Worm (Caenorhabditis elegans): Measurements from ENCODE around the gene B0238.15.
A peak's percentile ranks its signal among the peaks of the same experiment; 100 is the strongest.

B0238.15 gene

DNA sequence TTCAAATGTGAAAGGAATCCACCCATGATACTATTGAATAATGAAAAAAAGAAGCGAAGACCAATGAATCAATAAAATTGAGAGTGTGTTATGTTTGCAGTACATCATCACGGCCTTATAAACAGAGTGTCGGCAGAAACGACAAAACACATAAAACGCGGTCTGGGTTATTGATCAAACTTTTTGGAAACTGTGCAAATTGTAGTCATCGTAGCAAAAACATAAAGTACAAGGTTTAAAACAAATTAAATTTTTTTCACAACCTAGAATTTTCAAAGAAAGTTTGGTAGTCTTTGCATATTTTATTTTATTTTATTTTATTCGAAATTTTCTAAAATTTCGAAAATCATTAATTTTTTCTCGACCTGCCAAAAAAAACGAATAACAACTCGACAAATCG lies 3.0 kb downstream of the B0238.15 start, which contains the start of gene cest-35.1:
Gene cest-35.1 (minus strand): TSS at position 101 of the 400 bp plus-strand sequence.
- no peak for TF ChIP-seq him-1 (tag; optimal IDR thresholded peaks at IDR 0.05)
- no peak for TF ChIP-seq dao-5 (tag; optimal IDR thresholded peaks at IDR 0.05)
- TF ChIP-seq W03F9.2 (tag; optimal IDR thresholded peaks at IDR 0.05): no peak

DNA sequence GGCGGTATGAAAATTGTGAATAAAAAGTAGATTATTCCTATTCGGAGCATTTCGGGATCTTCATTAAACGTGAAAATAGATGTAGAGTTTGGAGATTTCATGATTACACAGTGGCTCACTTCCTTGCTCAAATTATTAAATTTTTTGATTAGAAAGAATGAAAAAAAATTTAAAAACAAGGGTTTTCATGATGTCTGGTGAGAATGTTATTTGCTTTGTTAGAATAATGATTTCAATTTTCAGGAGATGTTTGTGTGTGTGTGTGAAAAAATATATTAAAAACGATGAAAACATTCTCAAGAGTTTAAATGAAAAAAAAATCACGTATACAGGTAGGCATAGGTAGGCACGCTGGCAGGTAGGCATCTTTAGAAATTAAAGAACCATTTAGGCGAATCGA lies 12.0 kb downstream of the B0238.15 start, which contains the start of gene srt-68:
Gene srt-68 (minus strand): TSS at position 101 of the 400 bp plus-strand sequence.
- TF ChIP-seq him-1 (tag; optimal IDR thresholded peaks at IDR 0.05): no peak
- TF ChIP-seq dao-5 (tag; optimal IDR thresholded peaks at IDR 0.05): no peak

DNA sequence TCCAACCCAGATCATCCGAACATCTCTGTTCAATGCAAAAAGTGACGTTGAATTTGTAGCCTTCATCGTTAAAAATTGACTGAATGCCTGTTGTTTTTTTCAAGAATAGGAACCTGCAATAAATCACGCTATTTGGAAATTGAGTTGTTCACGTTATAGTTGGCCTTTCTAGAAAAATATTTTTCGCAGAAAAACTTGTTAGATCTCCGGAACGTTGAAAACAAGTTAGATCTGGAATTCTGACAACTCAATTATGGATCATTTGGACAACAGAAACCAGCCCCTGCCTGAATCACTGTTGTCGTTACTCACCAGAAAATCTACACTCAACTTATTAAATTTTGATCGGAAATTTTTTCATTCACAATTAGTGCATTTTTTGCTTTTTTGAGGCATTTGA lies 17.4 kb downstream of the B0238.15 start, which contains the start of gene srt-67:
Gene srt-67 (minus strand): TSS at position 101 of the 400 bp plus-strand sequence.
- TF ChIP-seq W03F9.2 (tag; optimal IDR thresholded peaks at IDR 0.05) (no peak), dao-5 (tag; optimal IDR thresholded peaks at IDR 0.05) (no peak), him-1 (tag; optimal IDR thresholded peaks at IDR 0.05) (no peak)

DNA sequence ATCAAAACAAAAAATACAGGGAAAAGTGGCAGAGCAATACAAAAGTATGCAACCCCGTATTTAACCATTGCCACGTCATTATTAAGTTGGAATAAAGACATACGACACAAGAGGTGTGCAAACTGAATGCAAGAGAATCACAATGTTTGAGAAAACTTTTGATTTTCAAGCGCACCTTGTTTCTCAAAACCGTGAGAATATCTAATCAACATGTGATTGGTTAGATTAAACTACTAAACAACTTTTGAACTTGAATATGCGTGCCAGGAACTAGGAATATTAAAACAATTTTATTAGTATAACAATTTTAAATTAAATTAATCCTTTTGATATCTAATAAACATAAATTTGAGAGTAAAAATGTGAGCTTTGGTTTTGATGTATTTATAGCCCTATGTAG lies 19.4 kb downstream of the B0238.15 start, which contains the start of gene srt-70:
Gene srt-70 (minus strand): TSS at position 101 of the 400 bp plus-strand sequence.
- TF ChIP-seq W03F9.2 (tag; optimal IDR thresholded peaks at IDR 0.05) (no peak), him-1 (tag; optimal IDR thresholded peaks at IDR 0.05) (no peak), dao-5 (tag; optimal IDR thresholded peaks at IDR 0.05) (no peak)

DNA sequence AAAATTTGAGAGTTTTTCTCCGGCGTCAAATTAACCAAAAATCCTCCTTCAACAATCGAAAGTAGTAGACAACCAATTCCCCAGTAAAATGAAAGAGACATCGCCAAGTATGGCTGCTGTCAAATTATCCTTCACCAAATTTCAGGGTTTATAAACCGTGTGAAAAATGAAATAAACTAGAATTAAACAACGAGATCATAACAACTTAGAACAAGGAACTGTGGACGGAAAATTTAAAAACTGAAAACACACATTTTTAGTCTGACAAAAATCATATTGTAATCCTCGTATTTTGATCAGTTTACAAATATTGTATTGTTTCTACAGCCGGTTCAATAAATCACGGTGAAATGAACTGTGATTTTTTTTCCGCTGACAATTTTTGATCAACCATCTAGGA lies 23.0 kb downstream of the B0238.15 start, which contains the start of gene cest-30:
Gene cest-30 (minus strand): TSS at position 101 of the 400 bp plus-strand sequence.
- TF ChIP-seq W03F9.2 (tag; optimal IDR thresholded peaks at IDR 0.05) (no peak), dao-5 (tag; optimal IDR thresholded peaks at IDR 0.05) (no peak), him-1 (tag; optimal IDR thresholded peaks at IDR 0.05) (no peak)

DNA sequence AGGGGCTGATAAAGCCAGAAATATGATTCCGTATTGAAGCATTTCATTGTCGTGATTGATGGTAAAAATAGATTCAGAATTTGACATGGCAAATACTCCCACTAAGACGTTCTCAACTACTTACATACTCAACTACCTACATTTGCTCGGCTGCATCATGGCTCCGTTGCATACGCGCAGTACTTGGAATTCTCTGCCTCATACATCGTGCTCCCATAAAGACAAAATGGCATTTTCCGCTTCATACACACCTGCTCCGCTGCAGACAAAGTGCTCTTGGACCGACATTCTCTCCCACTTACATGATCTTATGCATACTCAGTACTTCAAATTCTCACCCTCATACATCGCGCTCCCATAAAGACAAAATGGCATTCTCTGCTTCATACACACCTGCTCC lies 25.6 kb downstream of the B0238.15 start, which contains the start of the genes srt-69 and B0238.12:
Gene srt-69 (minus strand): TSS at position 101 of the 400 bp plus-strand sequence.
Gene B0238.12 (plus strand): TSS at position 264 of the 400 bp plus-strand sequence.
- no peak for TF ChIP-seq dao-5 (tag; optimal IDR thresholded peaks at IDR 0.05)

DNA sequence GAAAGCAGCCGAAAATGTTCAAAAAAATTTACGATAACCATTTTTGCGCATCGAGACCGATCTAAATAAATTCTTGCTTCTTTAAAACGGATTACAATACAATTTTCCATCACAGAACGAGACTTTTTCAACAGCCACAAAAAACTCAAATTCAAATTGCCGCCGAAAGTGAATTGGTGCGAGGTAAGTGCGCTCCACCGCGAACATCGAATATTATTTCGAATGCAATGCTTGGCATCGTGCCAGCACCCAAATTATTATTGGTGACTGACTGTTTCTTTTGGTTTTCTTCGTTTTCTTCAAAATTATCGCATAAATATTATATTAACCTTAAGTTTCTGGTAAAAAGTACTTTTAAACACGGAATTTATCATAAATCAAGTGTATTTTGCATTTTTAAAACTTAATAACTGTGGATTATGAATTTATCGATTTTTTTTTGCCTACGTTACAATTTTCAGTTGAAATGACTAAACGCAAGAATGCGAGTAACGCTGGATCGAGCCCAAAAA lies 29.1 kb downstream of the B0238.15 start, which contains the start of gene penr-1:
Gene penr-1 (plus strand): TSS at position 462 of the 512 bp plus-strand sequence.
- TF ChIP-seq him-1 (tag; optimal IDR thresholded peaks at IDR 0.05) (no peak), W03F9.2 (tag; optimal IDR thresholded peaks at IDR 0.05) (no peak), dao-5 (tag; optimal IDR thresholded peaks at IDR 0.05) (no peak)

DNA sequence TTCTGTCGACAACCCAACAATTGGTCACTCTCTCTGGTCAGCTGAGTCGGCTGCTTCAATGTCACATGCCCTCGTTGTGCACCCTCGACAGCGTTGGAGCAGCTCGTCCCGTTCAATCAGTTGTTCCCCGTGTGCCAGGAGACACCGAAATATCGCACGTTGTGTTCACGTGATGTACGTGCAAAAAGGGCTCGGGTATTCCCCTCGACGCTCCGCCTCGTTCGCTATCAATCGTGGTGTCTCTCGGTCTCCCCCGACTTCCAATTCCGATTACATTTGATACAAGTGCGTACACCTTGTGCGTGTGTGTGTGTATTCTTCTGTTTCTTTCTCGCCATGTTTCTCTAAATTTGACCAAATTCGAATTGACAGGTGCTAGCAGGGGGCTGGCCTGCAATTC lies 31.5 kb downstream of the B0238.15 start:
- TF ChIP-seq dao-5 (tag; optimal IDR thresholded peaks at IDR 0.05) (no peak), W03F9.2 (tag; optimal IDR thresholded peaks at IDR 0.05) (no peak), him-1 (tag; optimal IDR thresholded peaks at IDR 0.05) (no peak)

DNA sequence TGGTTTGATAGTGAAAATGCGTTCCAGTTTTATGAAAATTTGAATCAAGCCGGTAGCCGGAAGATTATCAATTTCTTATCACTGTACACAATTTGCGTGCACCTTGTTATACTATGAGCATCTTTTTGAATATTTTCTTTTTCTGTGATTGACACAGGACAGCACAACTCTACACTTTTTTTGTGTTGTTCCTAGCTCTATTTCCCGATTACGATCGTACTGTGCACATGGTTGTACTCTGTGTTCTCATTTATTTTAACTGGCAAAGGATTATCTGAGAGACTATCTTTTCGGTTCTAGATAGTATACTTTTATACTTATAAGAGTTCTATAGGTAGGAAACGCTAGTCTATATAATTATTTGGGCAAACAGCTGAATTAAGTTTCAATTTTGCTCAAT lies 32.0 kb downstream of the B0238.15 start:
- TF ChIP-seq dao-5 (tag; optimal IDR thresholded peaks at IDR 0.05) (no peak), him-1 (tag; optimal IDR thresholded peaks at IDR 0.05) (no peak), W03F9.2 (tag; optimal IDR thresholded peaks at IDR 0.05) (no peak)

DNA sequence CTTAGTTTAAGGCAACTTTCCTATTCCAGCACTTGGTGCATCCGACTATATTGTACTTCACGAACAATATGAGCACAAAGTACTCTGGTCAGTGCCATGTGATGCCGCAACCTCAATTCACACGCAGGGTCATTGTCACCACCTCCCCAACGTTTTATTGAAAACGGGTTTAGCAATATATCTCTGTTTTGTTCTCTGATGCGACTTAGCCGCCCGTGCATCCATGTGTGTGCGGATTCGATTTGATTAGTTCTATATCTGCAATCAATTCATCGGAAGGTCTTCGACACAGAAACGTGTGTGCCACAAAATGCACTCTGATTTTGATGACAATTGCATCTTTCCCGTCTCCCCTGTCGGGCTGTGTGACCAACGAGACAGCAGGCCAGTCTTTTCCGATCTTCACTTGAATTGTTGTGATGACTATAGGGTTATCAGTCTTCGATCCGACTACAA lies 32.6 kb downstream of the B0238.15 start:
- TF ChIP-seq dao-5 (tag; optimal IDR thresholded peaks at IDR 0.05) (no peak), him-1 (tag; optimal IDR thresholded peaks at IDR 0.05) (no peak), W03F9.2 (tag; optimal IDR thresholded peaks at IDR 0.05) (no peak)

DNA sequence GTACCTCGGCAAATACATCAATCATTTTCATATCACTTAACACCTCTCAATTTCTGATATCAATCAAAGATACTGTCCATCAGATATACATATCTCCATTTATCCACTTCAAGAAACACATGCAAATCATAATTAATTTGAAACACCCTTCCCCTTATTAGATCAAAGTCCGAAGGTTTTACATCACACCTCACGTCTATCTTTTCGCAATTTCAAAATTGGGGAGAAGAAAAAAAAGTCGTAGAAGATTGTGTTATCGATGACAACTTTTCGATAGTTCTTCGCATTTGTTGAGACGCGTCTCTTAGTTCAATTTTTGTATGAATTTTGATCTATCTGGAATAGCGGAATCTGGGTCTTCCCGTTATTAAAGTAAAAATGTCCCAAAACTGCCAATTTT lies 33.2 kb downstream of the B0238.15 start:
- TF ChIP-seq W03F9.2 (tag; optimal IDR thresholded peaks at IDR 0.05) (no peak), him-1 (tag; optimal IDR thresholded peaks at IDR 0.05) (no peak), dao-5 (tag; optimal IDR thresholded peaks at IDR 0.05) (no peak)

DNA sequence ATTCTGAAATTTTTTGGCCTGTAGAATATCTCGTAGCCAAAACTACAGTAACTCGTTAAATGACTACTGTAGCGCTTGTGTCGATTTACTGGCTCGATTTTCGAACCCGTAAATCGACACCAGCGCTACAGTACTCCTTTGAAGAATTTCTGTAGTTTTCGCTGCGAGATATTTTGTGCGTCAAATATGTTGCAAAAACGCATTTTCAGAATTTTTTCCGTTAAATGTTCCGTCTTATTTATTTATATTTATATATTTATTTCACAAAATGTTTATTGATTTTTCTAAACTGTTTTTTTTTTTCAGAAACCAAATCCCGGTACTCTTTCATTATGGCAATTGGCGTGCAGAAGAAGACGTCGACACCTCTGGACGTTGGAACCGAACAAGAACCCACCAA lies 33.8 kb downstream of the B0238.15 start, which contains the start of gene natc-2:
Gene natc-2 (plus strand): TSS at position 301 of the 400 bp plus-strand sequence.
- TF ChIP-seq him-1 (tag; optimal IDR thresholded peaks at IDR 0.05) (no peak), dao-5 (tag; optimal IDR thresholded peaks at IDR 0.05) (no peak), W03F9.2 (tag; optimal IDR thresholded peaks at IDR 0.05) (no peak)

DNA sequence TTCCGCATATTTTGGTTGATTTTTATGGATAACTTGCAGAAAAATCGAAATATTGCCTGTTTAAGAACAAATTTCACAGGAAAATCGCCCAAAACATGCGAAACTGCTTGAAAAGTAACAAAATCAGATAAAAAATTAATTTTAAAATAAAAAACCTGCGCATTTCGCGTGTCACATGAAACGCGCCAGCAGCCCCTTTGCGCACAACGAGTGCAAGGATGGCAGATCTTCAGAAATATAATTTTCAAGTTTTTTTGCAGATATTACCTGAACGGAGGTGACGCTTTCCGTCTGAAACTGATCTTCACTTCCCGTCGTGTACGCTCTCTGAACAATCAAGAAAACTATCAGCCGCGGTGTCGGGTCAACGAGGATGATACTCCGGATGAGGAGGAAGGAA lies 35.0 kb downstream of the B0238.15 start:
- TF ChIP-seq dao-5 (tag; optimal IDR thresholded peaks at IDR 0.05) (no peak), W03F9.2 (tag; optimal IDR thresholded peaks at IDR 0.05) (peak; percentile 36)

DNA sequence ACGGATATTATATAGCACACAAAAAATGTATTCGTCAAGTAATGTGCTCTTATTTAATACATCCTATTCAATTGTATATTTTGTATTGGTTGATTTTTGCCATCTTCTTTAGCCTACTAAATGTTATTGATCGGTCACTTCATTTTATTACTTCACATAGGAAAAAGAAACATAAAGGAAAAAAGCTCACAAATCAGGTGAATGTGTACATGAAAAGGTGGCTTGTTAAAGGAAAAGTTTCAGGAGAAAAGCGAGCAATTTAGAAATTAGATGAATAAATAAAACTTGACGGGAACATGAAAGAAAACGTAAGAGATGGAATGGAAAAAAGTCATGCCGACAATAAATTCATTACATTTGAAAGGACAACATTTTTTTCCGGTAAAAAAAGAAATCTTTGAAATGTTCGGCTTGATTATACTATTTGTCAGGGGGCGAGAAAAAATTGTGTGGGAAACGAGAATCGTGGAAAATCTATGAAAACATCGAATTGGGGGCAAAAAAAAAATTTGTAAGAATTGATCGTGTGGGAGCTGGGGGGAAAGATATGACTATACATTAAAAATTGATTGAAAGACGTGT lies 35.5 kb downstream of the B0238.15 start:
- no peak for TF ChIP-seq dao-5 (tag; optimal IDR thresholded peaks at IDR 0.05)

DNA sequence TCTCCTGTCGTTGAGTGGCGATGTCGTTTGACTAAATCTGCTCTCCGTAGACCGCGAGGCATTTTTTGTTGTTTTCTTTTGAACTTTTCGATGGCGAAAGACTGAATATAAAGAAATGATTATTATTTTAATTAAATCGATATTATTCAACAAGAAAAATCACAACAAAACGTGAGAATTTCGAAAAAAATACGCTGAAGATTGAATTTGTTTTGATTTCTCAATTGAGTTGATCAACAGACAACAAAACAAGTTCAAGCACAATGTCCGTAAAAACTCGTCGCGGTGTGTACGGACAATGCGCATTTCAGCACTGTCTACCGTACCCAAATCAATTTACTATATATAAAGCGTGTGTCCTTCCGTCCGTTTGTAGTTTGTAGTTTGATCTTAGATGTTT lies 38.0 kb downstream of the B0238.15 start, which contains the start of gene B0238.9:
Gene B0238.9 (minus strand): TSS at position 101 of the 400 bp plus-strand sequence.
- TF ChIP-seq him-1 (tag; optimal IDR thresholded peaks at IDR 0.05) (no peak), W03F9.2 (tag; optimal IDR thresholded peaks at IDR 0.05) (no peak), dao-5 (tag; optimal IDR thresholded peaks at IDR 0.05) (no peak)
